Fruit fly (Drosophila melanogaster): ENCODE data around the gene CG13933.
A peak's percentile ranks its signal among the peaks of the same experiment; 100 is the strongest.

Gene CG13933

DNA sequence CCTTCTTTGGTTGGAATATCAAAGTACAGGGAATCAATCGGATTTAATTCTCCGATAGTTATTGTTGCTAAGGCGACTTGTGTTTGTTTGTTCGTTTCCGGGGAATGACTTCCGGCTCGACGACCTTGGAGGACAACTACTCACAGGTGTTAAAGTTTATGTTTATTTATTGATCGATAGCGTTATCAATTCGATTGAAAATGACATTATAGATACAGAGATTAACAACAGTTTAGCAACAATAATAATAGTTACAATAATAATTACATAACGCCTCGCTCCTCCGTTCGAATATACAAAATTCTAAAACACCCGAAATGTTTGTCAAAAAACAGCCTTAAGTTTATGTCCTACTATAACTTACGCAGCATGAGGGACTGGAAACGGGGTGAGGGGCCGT lies 3.3 kb downstream of the CG13933 start, which contains the start of gene Dhc62B:
TSS of gene Dhc62B (minus strand) at position 101 of the 400 bp plus-strand sequence.
- TF ChIP-seq CG10669 (GFP tag; optimal IDR thresholded peaks at IDR 0.05) (no peak), svp (GFP tag) (peak; percentile 9), fkh (GFP tag; optimal IDR thresholded peaks at IDR 0.05) (no peak), Eip78C (GFP tag) (no peak), dsx (GFP tag; optimal IDR thresholded peaks at IDR 0.05; ENCODE audit: poor library complexity, severe bottlenecking) (no peak), lz (GFP tag; optimal IDR thresholded peaks at IDR 0.05) (no peak), CG31627 (GFP tag; optimal IDR thresholded peaks at IDR 0.05) (no peak)

DNA sequence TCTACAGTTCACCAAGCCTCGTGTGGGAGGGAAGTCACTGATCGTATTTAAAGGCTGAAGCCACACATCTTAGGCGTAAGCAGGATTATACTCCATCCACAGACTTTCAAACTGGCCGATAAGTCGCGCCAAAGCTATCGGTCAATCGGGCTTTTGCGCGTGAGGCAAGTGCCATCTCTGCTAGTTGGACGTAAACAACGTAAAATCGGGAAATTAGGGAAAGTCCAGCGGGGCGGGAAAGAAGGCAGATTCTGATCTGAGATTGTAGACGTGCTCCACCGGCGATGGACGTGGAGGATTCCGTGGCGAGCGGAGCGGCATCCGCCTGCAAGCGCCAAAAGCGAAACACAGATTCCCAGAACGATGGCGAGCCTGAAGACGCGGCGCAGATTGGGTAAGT lies 18.8 kb downstream of the CG13933 start, which contains the start of gene CG8001:
TSS of gene CG8001 (plus strand) at position 17 of the 400 bp plus-strand sequence.
- TF ChIP-seq Blimp-1 (GFP tag; optimal IDR thresholded peaks at IDR 0.05) (no peak), CG1621 (tag; optimal IDR thresholded peaks at IDR 0.05) (peak; percentile 68), fkh (GFP tag; optimal IDR thresholded peaks at IDR 0.05) (no peak)

DNA sequence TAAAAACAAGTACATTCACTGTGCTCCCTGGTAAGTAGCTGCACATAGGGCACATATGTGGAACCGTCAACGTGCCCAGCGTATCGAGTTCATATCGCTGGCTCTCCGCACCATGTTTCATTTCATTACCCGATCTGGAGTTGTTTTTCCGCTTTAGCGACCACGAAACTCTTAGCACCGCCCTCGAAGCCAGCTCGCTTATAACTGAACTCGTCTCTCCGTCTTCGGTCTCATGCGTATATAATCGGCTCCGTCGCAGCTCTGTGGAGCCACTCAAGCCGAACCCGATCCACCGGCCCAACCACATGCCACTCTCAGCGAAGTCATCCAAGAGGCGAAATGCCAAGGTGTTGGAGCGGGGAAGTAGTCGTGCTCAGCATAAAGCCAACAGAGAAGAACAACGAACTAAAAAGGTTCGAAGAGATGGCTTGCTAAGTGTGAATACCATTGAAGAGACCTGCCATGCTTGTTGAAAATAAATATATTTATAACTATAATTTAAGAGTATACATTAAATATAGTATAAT lies 19.4 kb downstream of the CG13933 start, which contains the start of gene Cht2:
TSS of gene Cht2 (minus strand) at position 477 of the 527 bp plus-strand sequence.
- TF ChIP-seq Eip78C (GFP tag) (peak; percentile 62), CG6163 (GFP tag; IDR thresholded peaks at IDR 0.05) (peak; percentile 68), pdm3 (GFP tag; optimal IDR thresholded peaks at IDR 0.05) (no peak), Ets21C (GFP tag; optimal IDR thresholded peaks at IDR 0.05) (no peak), CG11762 (GFP tag; optimal IDR thresholded peaks at IDR 0.05; ENCODE audit: insufficient read depth) (no peak), CG1621 (tag; optimal IDR thresholded peaks at IDR 0.05) (peak; percentile 41), Blimp-1 (GFP tag; optimal IDR thresholded peaks at IDR 0.05) (no peak), CG9139 (GFP tag; optimal IDR thresholded peaks at IDR 0.05) (peak; percentile 49), CG15336 (GFP tag; IDR thresholded peaks at IDR 0.05) (peak; percentile 54; the same call in 1 of the 2 replicates), ss (GFP tag; optimal IDR thresholded peaks at IDR 0.05) (peak; percentile 42 to 61), CG8119 (GFP tag; IDR thresholded peaks at IDR 0.05) (peak; percentile 53; the same call in 2 of the 3 replicates), CG31627 (GFP tag; optimal IDR thresholded peaks at IDR 0.05) (no peak), eg (GFP tag; IDR thresholded peaks at IDR 0.05) (peak; percentile 67; the same call in 1 of the 3 replicates), Lpt (GFP tag; optimal IDR thresholded peaks at IDR 0.05) (peak; percentile 69), dsx (GFP tag; optimal IDR thresholded peaks at IDR 0.05; ENCODE audit: poor library complexity, severe bottlenecking) (peak; percentile 63), CG6808 (GFP tag; optimal IDR thresholded peaks at IDR 0.05) (peak; percentile 25), CG6854 (GFP tag; optimal IDR thresholded peaks at IDR 0.05) (peak; percentile 50), spab (GFP tag; optimal IDR thresholded peaks at IDR 0.05) (no peak), Eip93F (GFP tag; optimal IDR thresholded peaks at IDR 0.05) (peak; percentile 1), Sox102F (GFP tag; optimal IDR thresholded peaks at IDR 0.05) (peak; percentile 32)

DNA sequence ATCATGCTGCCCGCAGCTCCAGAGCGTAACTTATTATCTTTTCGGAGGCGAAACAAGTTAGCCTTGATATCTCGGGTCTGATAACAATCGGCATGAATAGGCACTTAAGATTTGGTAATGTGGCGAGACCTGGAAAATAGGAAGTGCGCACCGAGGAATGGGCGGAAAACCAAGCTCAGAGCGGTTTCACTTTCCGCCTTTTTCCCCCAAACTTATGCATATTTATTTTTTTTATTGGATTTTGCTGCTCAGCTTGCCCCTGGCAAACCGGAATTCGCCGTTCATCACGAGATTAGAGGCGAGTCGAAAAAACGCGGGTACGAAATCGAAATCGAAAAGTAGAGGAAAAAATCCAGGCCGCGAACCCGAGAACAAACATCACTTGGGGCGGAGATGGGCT lies 20.0 kb downstream of the CG13933 start:
- TF ChIP-seq Met (GFP tag; optimal IDR thresholded peaks at IDR 0.05), result no peak
- TF ChIP-seq Blimp-1 (GFP tag; optimal IDR thresholded peaks at IDR 0.05), result peak; percentile 77

DNA sequence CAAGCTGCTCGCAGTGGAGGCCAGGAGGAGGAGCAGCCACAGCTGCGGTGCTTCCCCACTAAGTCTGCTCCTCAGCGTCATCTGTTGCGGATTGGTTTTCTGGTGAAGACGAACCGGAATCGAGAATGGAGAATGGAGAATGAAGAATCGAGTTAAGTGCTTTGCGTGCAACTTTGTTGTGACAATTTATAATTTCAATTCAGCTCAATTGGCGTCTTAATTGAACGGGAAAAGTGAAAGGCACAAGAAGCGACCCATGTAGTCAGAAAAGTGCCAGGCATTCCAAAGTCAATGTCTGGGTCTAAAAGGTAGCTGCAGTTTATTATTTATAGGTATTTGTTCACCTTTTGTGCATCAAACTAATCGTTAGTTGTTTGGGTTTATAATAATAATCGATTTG lies 20.7 kb downstream of the CG13933 start:
- no peak for TF ChIP-seq CG34406 (GFP tag; optimal IDR thresholded peaks at IDR 0.05)
- peak; percentile 91 for TF ChIP-seq dsx (GFP tag; optimal IDR thresholded peaks at IDR 0.05; ENCODE audit: poor library complexity, severe bottlenecking)

DNA sequence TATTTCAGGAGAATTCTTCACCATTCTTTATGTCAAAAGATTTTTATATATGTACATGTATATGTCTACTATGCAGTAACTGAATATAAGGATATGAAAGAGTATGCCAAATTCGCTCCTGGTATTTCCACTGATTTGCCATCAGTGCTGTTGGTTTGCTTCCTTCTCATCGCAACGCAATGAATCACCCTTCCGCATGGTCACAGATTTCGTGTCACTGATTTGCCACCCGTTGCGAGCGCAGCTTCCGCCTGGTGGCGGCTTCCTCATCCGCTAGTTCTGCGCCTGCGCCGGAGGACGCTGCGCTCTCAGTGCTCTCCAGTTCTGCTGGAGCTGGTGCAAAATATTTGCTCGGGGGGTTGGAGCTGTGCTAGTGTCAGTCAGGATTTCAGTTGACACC lies 26.7 kb downstream of the CG13933 start:
- TF ChIP-seq svp (GFP tag), result peak; percentile 38
- peak; percentile 5 for TF ChIP-seq CG32006 (GFP tag; optimal IDR thresholded peaks at IDR 0.05)
- peak; percentile 7 for TF ChIP-seq esn (GFP tag; optimal IDR thresholded peaks at IDR 0.05)
- TF ChIP-seq spab (GFP tag; optimal IDR thresholded peaks at IDR 0.05), result no peak
- peak; percentile 5 for TF ChIP-seq Met (GFP tag; optimal IDR thresholded peaks at IDR 0.05)
- TF ChIP-seq Eip78C (GFP tag), result peak; percentile 57
- no peak for TF ChIP-seq Hr38 (GFP tag; optimal IDR thresholded peaks at IDR 0.05)
- no peak for TF ChIP-seq CG11294 (GFP tag; IDR thresholded peaks at IDR 0.05)
- no peak for TF ChIP-seq CG1621 (tag; optimal IDR thresholded peaks at IDR 0.05)
- no peak for TF ChIP-seq fd85E (GFP tag; optimal IDR thresholded peaks at IDR 0.05)
- no peak for TF ChIP-seq Eip75B (GFP tag; optimal IDR thresholded peaks at IDR 0.05)
- TF ChIP-seq Sox15 (GFP tag; optimal IDR thresholded peaks at IDR 0.05), result no peak
- TF ChIP-seq Ets21C (GFP tag; optimal IDR thresholded peaks at IDR 0.05), result no peak
- TF ChIP-seq Ets96B (tag; optimal IDR thresholded peaks at IDR 0.05), result no peak
- TF ChIP-seq CG15336 (GFP tag; IDR thresholded peaks at IDR 0.05), result no peak
- TF ChIP-seq Eip93F (GFP tag; optimal IDR thresholded peaks at IDR 0.05), result no peak
- peak in 1 of 2 experiments; percentile 25 for TF ChIP-seq ss (GFP tag; optimal IDR thresholded peaks at IDR 0.05)
